Worm (Caenorhabditis elegans) whole organism, early embryonic: Measurements from ENCODE around the gene wdr-37.

ENCODE experiments used
- B0310.2 ChIP-seq: sonication (generic microtip); optimal IDR thresholded peaks from 2 replicates; lab custom pipeline; 2016; ENCODE audit warnings: mild to moderate bottlenecking, missing genetic modification characterization, missing compliant biosample characterization
- F13C5.2 ChIP-seq: sonication (generic microtip); optimal IDR thresholded peaks from 2 replicates; lab custom pipeline; 2017; ENCODE audit warnings: mild to moderate bottlenecking, missing genetic modification characterization, inconsistent platforms, missing compliant biosample characterization
- aly-1 ChIP-seq: sonication (generic microtip); optimal IDR thresholded peaks from 2 replicates; lab custom pipeline; 2016; ENCODE audit warnings: missing genetic modification characterization, missing compliant biosample characterization
- ama-1 ChIP-seq: fragments of 150-350 bp; optimal IDR thresholded peaks from 2 replicates; lab custom pipeline; 2014
- ceh-13 ChIP-seq: fragments of 200-800 bp; sonication (Bioruptor generic); optimal IDR thresholded peaks from 2 replicates; lab custom pipeline; 2018; ENCODE audit warnings: mild to moderate bottlenecking, missing genetic modification characterization, missing compliant biosample characterization
- ceh-36 ChIP-seq: sonication (generic microtip); optimal IDR thresholded peaks from 2 replicates; lab custom pipeline; 2016; ENCODE audit warnings: missing genetic modification characterization, inconsistent platforms, missing compliant biosample characterization
- ets-7 ChIP-seq: sonication (generic microtip); optimal IDR thresholded peaks from 2 replicates; lab custom pipeline; 2016; ENCODE audit warnings: missing genotype, missing genetic modification characterization, missing compliant biosample characterization
- flt-1 ChIP-seq: fragments of 200-800 bp; sonication (Bioruptor generic); IDR thresholded peaks from 2 replicates; pipeline ENCODE4 v1.3.6; 2022; ENCODE audit warnings: missing genetic modification characterization, missing compliant biosample characterization
- hmbx-1 ChIP-seq: sonication (generic microtip); optimal IDR thresholded peaks from 2 replicates; lab custom pipeline; 2016; ENCODE audit warnings: mild to moderate bottlenecking, missing genetic modification characterization, missing compliant biosample characterization
- hmg-4 ChIP-seq: fragments of 200-800 bp; sonication (Bioruptor generic); optimal IDR thresholded peaks from 2 replicates; lab custom pipeline; 2018; ENCODE audit warnings: mild to moderate bottlenecking, missing genetic modification characterization, missing compliant biosample characterization
- hnd-1 ChIP-seq: sonication (generic microtip); optimal IDR thresholded peaks from 2 replicates; lab custom pipeline; 2016; ENCODE audit warnings: missing genetic modification characterization, missing compliant biosample characterization
- pes-1 ChIP-seq: fragments of 200-800 bp; sonication (Bioruptor generic); IDR thresholded peaks from 2 replicates; pipeline ENCODE4 v1.3.6; 2022; ENCODE audit warnings: missing genetic modification reagents, missing genetic modification characterization, missing compliant biosample characterization
- scrt-1 ChIP-seq: fragments of 200-800 bp; sonication (Bioruptor generic); IDR thresholded peaks from 2 replicates; pipeline ENCODE4 v1.3.6; 2022; ENCODE audit warnings: missing genetic modification characterization, missing compliant biosample characterization
- sea-1 ChIP-seq: fragments of 200-800 bp; sonication (Bioruptor generic); conservative IDR thresholded peaks from 2 replicates; pipeline ENCODE4 v1.3.6; 2022; ENCODE audit warnings: missing genetic modification characterization, missing compliant biosample characterization
- tbx-11 ChIP-seq: fragments of 200-800 bp; sonication (Bioruptor generic); IDR thresholded peaks from 2 replicates; pipeline ENCODE4 v1.3.6; 2022; ENCODE audit warnings: missing genetic modification characterization, missing compliant biosample characterization
- tbx-37 ChIP-seq: fragments of 200-800 bp; sonication (Bioruptor generic); conservative IDR thresholded peaks from 2 replicates; pipeline ENCODE4 v1.3.6; 2022; ENCODE audit warnings: missing genetic modification reagents, missing genetic modification characterization, missing compliant biosample characterization
- tra-4 ChIP-seq: sonication (generic microtip); optimal IDR thresholded peaks from 2 replicates; lab custom pipeline; 2017; ENCODE audit warnings: missing genetic modification characterization, missing compliant biosample characterization

Gene wdr-37

DNA sequence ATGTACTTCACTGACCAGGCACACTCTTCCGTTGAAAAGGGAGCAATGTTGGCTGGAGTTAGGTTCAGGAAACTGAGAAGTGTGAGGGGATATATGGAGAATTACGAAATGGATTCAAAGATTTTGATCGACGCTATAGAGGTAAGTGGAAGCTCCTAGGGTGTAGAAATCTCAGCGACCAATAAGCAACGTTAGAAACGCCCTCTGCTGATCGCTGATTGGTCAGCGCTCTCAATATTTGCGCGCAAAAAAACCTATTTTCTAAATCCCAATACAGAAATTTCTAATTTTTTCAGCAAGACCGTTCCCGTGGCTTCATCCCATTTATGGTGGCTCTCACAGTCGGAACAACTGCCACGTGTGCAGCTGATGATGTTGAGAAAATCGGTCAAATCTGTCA is 15.8 kb upstream of the wdr-37 start:
- no peak for TF ChIP-seq F13C5.2 (tag; lab: Kevin White, UChicago)
- no peak for TF ChIP-seq ceh-36 (tag; lab: Kevin White, UChicago)
- TF ChIP-seq flt-1 (GFP tag; lab: Robert Waterston, UW), result no peak
- TF ChIP-seq hmbx-1 (tag; lab: Kevin White, UChicago), result no peak
- no peak for TF ChIP-seq ama-1
- TF ChIP-seq scrt-1 (GFP tag; lab: Robert Waterston, UW), result no peak
- no peak for TF ChIP-seq hnd-1 (tag; lab: Kevin White, UChicago)
- TF ChIP-seq tbx-37 (GFP tag; lab: Robert Waterston, UW), result no peak
- no peak for TF ChIP-seq ets-7 (tag; lab: Kevin White, UChicago)
- no peak for TF ChIP-seq B0310.2 (tag; lab: Kevin White, UChicago)
- TF ChIP-seq tra-4, result no peak
- TF ChIP-seq tbx-11 (GFP tag; lab: Robert Waterston, UW), result no peak
- no peak for TF ChIP-seq ceh-13 (GFP tag; lab: Kevin White, UChicago)
- TF ChIP-seq aly-1 (tag; lab: Kevin White, UChicago), result no peak

DNA sequence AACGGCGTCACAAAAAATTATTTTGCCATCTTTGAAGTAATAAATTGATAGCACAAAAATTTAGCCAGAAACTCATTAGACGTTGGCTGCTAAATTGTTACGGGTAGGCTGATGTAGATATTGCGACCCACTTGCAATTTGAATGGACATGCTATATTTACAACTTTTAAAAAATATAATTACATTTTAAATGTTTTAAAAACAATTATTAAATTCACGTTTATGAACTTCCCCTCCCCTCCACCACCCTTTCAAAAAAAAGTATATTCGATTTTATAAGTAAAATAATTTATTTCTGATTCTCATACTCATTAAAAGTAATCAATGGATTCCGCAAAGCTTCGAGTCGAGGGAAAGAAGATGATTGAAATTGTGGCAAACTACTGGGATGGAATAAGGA is 14.8 kb upstream of the wdr-37 start, which contains the start of gene basl-1:
Gene basl-1, plus strand, starts transcription at position 301 of the 400 bp plus-strand sequence.
- TF ChIP-seq ets-7 (tag; lab: Kevin White, UChicago) (no peak), scrt-1 (GFP tag; lab: Robert Waterston, UW) (no peak), ceh-13 (GFP tag; lab: Kevin White, UChicago) (no peak), hnd-1 (tag; lab: Kevin White, UChicago) (no peak), tra-4 (no peak), B0310.2 (tag; lab: Kevin White, UChicago) (no peak), aly-1 (tag; lab: Kevin White, UChicago) (no peak)

DNA sequence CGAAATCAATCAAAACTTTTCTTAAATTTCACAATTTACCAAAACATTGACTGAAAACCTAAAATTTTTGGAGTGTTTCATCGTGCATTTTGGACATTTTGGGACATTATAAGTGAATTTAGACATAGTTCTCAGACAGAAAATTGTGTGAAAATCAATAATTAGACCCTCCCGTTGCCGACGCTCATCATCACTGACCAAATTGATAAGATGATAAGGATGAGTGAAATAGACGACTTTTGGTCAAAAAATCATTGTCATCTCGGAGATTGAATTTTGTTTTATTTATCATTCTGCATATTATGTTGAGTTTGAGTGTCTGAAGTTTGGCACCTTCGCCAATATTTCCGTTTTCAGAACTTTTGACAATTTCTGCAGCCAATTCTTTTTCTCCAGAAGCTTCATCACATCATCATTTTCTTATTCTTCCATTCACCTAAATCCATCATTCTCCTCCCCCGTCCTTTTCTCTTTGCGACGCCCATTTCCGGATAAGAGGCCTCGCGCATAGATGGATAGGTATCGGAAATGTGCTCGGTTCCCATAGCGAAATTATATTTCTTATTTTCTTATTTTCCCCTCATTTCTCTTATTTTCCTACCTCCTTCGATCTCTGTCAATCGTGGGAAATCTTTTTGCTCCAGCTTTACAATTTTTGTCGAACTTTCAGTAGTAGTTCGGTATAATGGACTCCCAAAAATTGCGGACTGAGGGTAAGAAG is 11.9 kb upstream of the wdr-37 start, which contains the start of gene bas-1:
Gene bas-1, plus strand, starts transcription at position 671 of the 721 bp plus-strand sequence.
- TF ChIP-seq hmbx-1 (tag; lab: Kevin White, UChicago), result no peak
- no peak for TF ChIP-seq ceh-13 (GFP tag; lab: Kevin White, UChicago)
- no peak for TF ChIP-seq F13C5.2 (tag; lab: Kevin White, UChicago)
- TF ChIP-seq tra-4, result no peak
- no peak for TF ChIP-seq scrt-1 (GFP tag; lab: Robert Waterston, UW)
- no peak for TF ChIP-seq ceh-36 (tag; lab: Kevin White, UChicago)
- TF ChIP-seq aly-1 (tag; lab: Kevin White, UChicago), result no peak
- no peak for TF ChIP-seq sea-1 (GFP tag; lab: Robert Waterston, UW)
- TF ChIP-seq B0310.2 (tag; lab: Kevin White, UChicago), result no peak
- TF ChIP-seq pes-1 (GFP tag; lab: Robert Waterston, UW), result no peak
- no peak for TF ChIP-seq hmg-4 (GFP tag; lab: Kevin White, UChicago)
- no peak for TF ChIP-seq hnd-1 (tag; lab: Kevin White, UChicago)
- no peak for TF ChIP-seq flt-1 (GFP tag; lab: Robert Waterston, UW)

DNA sequence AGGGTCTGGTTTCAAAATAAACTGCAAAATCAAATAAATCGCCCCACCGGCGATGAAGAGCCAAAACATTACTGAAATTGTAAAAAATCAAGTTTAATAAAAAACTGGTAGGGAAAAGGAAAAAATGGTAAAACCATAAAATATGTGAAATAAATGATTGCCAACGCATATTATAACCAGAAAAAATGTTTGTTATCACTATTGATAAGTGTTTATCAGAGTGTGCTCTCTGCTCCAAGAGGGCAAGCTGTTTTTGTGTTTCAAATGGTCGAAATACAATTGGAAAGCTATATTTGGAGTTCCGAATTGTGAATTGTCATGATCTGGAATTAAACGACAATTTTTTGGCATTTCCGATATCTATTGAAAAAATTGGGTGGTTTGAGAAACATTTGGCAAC is 10.4 kb upstream of the wdr-37 start, which contains the start of gene C05D2.8:
Gene C05D2.8, minus strand, starts transcription at position 71 of the 400 bp plus-strand sequence.
- no peak for TF ChIP-seq ceh-36 (tag; lab: Kevin White, UChicago)
- no peak for TF ChIP-seq hmg-4 (GFP tag; lab: Kevin White, UChicago)
- no peak for TF ChIP-seq hnd-1 (tag; lab: Kevin White, UChicago)
- no peak for TF ChIP-seq tbx-37 (GFP tag; lab: Robert Waterston, UW)
- TF ChIP-seq tra-4, result no peak
- TF ChIP-seq ceh-13 (GFP tag; lab: Kevin White, UChicago), result no peak
- no peak for TF ChIP-seq hmbx-1 (tag; lab: Kevin White, UChicago)
- TF ChIP-seq pes-1 (GFP tag; lab: Robert Waterston, UW), result no peak
- no peak for TF ChIP-seq scrt-1 (GFP tag; lab: Robert Waterston, UW)
- TF ChIP-seq aly-1 (tag; lab: Kevin White, UChicago), result no peak
- no peak for TF ChIP-seq tbx-11 (GFP tag; lab: Robert Waterston, UW)
- no peak for TF ChIP-seq sea-1 (GFP tag; lab: Robert Waterston, UW)

DNA sequence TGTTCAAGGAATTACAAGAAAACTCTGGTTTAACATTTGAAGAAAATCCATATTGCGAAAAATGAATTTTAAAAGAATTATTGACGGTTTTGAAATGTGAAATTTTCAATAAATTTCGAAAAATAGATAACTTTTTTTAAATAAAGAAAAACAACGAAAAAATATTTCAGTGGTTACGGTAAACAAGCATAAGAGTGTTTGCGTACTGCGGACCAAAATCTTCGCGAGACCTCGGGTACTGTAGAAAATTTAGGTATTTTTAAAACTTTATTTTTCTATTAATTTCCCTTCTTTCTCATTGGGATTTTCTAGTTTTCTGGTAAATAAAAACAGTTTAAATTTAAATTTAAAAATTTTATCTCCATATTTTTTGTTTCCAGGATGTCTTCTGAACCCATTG is 4.2 kb upstream of the wdr-37 start, which contains the start of gene xnd-1:
Gene xnd-1, plus strand, starts transcription at position 381 of the 400 bp plus-strand sequence.
- TF ChIP-seq hnd-1 (tag; lab: Kevin White, UChicago), result no peak
- TF ChIP-seq flt-1 (GFP tag; lab: Robert Waterston, UW), result no peak
- TF ChIP-seq ceh-13 (GFP tag; lab: Kevin White, UChicago), result no peak
- TF ChIP-seq tbx-11 (GFP tag; lab: Robert Waterston, UW), result no peak
- no peak for TF ChIP-seq sea-1 (GFP tag; lab: Robert Waterston, UW)
- no peak for TF ChIP-seq ceh-36 (tag; lab: Kevin White, UChicago)
- no peak for TF ChIP-seq B0310.2 (tag; lab: Kevin White, UChicago)
- TF ChIP-seq tra-4, result no peak
- TF ChIP-seq aly-1 (tag; lab: Kevin White, UChicago), result no peak
- no peak for TF ChIP-seq hmg-4 (GFP tag; lab: Kevin White, UChicago)
- no peak for TF ChIP-seq F13C5.2 (tag; lab: Kevin White, UChicago)
- TF ChIP-seq ets-7 (tag; lab: Kevin White, UChicago), result no peak

DNA sequence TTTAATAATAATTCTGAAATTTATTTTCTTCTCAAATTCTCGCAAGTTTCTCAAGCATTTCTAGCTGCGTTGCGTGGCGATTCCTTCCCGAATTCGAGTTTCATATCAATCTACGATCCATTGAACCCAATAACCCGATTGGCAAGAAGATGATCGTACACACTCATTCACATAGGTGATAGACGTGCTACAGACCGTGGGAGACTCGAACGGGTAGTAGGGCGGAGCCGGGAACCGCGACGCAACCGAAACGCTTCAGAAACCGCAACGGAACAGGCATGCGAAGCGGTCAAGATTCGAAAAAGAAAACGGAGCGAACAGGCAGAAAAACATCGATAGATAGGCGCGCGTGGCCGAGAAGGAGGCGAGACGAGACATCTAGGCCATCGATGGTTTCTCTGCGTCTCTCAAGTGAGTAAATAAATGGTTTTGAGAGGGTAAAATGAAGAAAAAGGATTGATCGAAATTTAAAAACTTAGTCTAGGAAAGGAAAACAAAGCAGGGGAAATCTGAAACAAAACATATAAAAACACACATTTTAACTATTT is 3.7 kb upstream of the wdr-37 start, which contains the start of gene madf-11:
Gene madf-11, minus strand, starts transcription at position 51 of the 548 bp plus-strand sequence.
- no peak for TF ChIP-seq sea-1 (GFP tag; lab: Robert Waterston, UW)
- TF ChIP-seq B0310.2 (tag; lab: Kevin White, UChicago), result no peak
- TF ChIP-seq ceh-36 (tag; lab: Kevin White, UChicago), result no peak
- TF ChIP-seq tbx-11 (GFP tag; lab: Robert Waterston, UW), result no peak
- TF ChIP-seq hnd-1 (tag; lab: Kevin White, UChicago), result no peak
- TF ChIP-seq tra-4, result no peak
- TF ChIP-seq ceh-13 (GFP tag; lab: Kevin White, UChicago), result no peak
- TF ChIP-seq tbx-37 (GFP tag; lab: Robert Waterston, UW), result 0 out of 2 replicates have a peak, but pooled peaks have one; percentile 33
- TF ChIP-seq hmbx-1 (tag; lab: Kevin White, UChicago), result no peak
- no peak for TF ChIP-seq ama-1
- TF ChIP-seq scrt-1 (GFP tag; lab: Robert Waterston, UW), result no peak
- peak; percentile 1 for TF ChIP-seq ets-7 (tag; lab: Kevin White, UChicago)
- no peak for TF ChIP-seq flt-1 (GFP tag; lab: Robert Waterston, UW)
- TF ChIP-seq F13C5.2 (tag; lab: Kevin White, UChicago), result peak; percentile 6
- TF ChIP-seq aly-1 (tag; lab: Kevin White, UChicago), result no peak
- no peak for TF ChIP-seq pes-1 (GFP tag; lab: Robert Waterston, UW)
- peak; percentile 68 for TF ChIP-seq hmg-4 (GFP tag; lab: Kevin White, UChicago)
